Worm (Caenorhabditis elegans) whole organism, young adult: ENCODE measurements around the gene srh-69.

Source experiments
- F57C9.4 ChIP-seq: sonication (generic microtip); optimal IDR thresholded peaks from 2 replicates; lab custom pipeline; 2017; ENCODE audit warnings: mild to moderate bottlenecking, missing genetic modification characterization, missing compliant biosample characterization
- ama-1 ChIP-seq, 3 experiments: fragments of 150-350 bp in 1 of 3; sonication (generic microtip) in 2 of 3; optimal IDR thresholded peaks; 2 replicates each; lab custom pipeline; 2014 to 2018; ENCODE audit warnings: missing biosample characterization in 2 of 3, missing genetic modification characterization in 2 of 3, missing genetic modification reagents in 2 of 3
- aptf-3 ChIP-seq: fragments of 200-800 bp; sonication (Bioruptor generic); IDR thresholded peaks from 2 replicates; pipeline ENCODE4 v1.3.6; 2022; ENCODE audit warnings: missing genetic modification characterization, missing compliant biosample characterization
- ekl-4 ChIP-seq: fragments of 200-800 bp; sonication (Bioruptor generic); IDR thresholded peaks from 2 replicates; pipeline ENCODE4 v1.3.6; 2022; ENCODE audit warnings: missing genetic modification reagents, missing genetic modification characterization, missing compliant biosample characterization
- him-1 ChIP-seq: sonication (generic microtip); optimal IDR thresholded peaks from 2 replicates; lab custom pipeline; 2016; ENCODE audit warnings: missing genotype, missing genetic modification reagents, missing genetic modification characterization, missing compliant biosample characterization
- hmg-1.2 ChIP-seq: fragments of 200-800 bp; sonication (Bioruptor generic); IDR thresholded peaks from 2 replicates; pipeline ENCODE4 v1.3.6; 2022; ENCODE audit warnings: missing genetic modification reagents, missing genetic modification characterization, missing compliant biosample characterization
- pha-4 ChIP-seq: fragments of 150-350 bp; sonication (generic microtip); optimal IDR thresholded peaks from 2 replicates; lab custom pipeline; 2014; ENCODE audit warnings: missing biosample characterization, missing genetic modification reagents, missing genetic modification characterization
- sdz-38 ChIP-seq: sonication (generic microtip); optimal IDR thresholded peaks from 2 replicates; lab custom pipeline; 2016; ENCODE audit warnings: missing genotype, missing genetic modification characterization, missing compliant biosample characterization
- unc-62 ChIP-seq: fragments of 150-350 bp; optimal IDR thresholded peaks from 2 replicates; lab custom pipeline; 2014; ENCODE audit warnings: missing biosample characterization, missing genetic modification reagents, missing genetic modification characterization

DNA sequence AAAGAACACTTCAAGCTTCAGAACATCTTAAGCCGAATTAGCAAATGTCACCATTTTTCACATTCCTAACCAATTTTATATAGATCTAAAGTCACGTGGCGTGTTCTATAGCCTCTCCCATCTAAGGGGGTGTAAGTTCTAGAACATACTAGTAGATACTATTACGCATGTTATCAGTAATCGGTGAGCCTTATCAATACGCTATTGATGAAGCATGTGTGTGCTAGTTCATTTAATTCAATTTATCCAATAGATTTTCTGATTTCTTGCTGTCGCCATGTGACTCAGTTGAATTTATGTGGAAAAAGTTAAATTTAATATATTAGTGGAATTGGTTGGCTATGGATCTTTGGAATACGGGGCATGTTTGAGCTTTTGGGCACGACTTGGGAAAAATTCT, 8.0 kb downstream of the srh-69 start:
- TF ChIP-seq F57C9.4 (tag; lab: Kevin White, UChicago) (no peak), ekl-4 (no peak), sdz-38 (tag; lab: Kevin White, UChicago) (no peak), pha-4 (tag; lab: Kevin White, UChicago) (no peak), aptf-3 (no peak), unc-62 (GFP tag; lab: Kevin White, UChicago) (no peak), ama-1 (optimal IDR thresholded peaks at IDR 0.05; lab: Kevin White, UChicago) (no peak), ama-1 (GFP tag; optimal IDR thresholded peaks at IDR 0.05; lab: Kevin White, UChicago) (no peak), him-1 (no peak), hmg-1.2 (no peak)
